Fruit fly (Drosophila melanogaster) whole organism, wandering third instar larva: Measurements from ENCODE around the gene CG32813.

ENCODE experiments used
- CrebA ChIP-seq: fragments of 200-800 bp; sonication (Bioruptor generic); optimal IDR thresholded peaks from 2 replicates; lab custom pipeline; 2016; ENCODE audit warnings: missing biosample characterization, mild to moderate bottlenecking, missing genetic modification characterization, borderline replicate concordance
- Dfd ChIP-seq: fragments of >200 bp; optimal IDR thresholded peaks from 2 replicates; lab custom pipeline; 2017; ENCODE audit warnings: missing biosample characterization, missing genetic modification characterization
- Hnf4 ChIP-seq: fragments of 200-800 bp; sonication (Bioruptor generic); optimal IDR thresholded peaks from 2 replicates; lab custom pipeline; 2016; ENCODE audit warnings: missing biosample characterization, mild to moderate bottlenecking, missing genetic modification characterization
- br ChIP-seq: fragments of 200-800 bp; sonication (Bioruptor generic); optimal IDR thresholded peaks from 2 replicates; lab custom pipeline; 2016; ENCODE audit warnings: missing biosample characterization, missing genetic modification characterization
- dl ChIP-seq, 2 experiments: fragments of 175-275, 200-275 bp in 1 of 2; fragments of 200-275 bp in 1 of 2; sonication (Bioruptor generic); optimal IDR thresholded peaks; lab custom pipeline; 2018; ENCODE audit warnings: mild to moderate bottlenecking in 2 of 2, missing biosample characterization in 2 of 2, missing genetic modification characterization in 2 of 2, moderate library complexity in 2 of 2; ENCODE audit not compliant: partially characterized antibody in 2 of 2, insufficient read depth in 1 of 2
- h ChIP-seq: fragments of 200-800 bp; sonication (Bioruptor generic); optimal IDR thresholded peaks from 3 replicates; lab custom pipeline; 2016; ENCODE audit warnings: missing biosample characterization, mild to moderate bottlenecking, missing genetic modification characterization
- pan ChIP-seq: fragments of >200 bp; optimal IDR thresholded peaks from 2 replicates; lab custom pipeline; 2017
- psq ChIP-seq: fragments of 200-800 bp; sonication (Bioruptor generic); optimal IDR thresholded peaks from 3 replicates; lab custom pipeline; 2017; ENCODE audit warnings: missing biosample characterization, mild to moderate bottlenecking, missing genetic modification characterization, moderate library complexity
- usp ChIP-seq: fragments of >200 bp; optimal IDR thresholded peaks from 2 replicates; lab custom pipeline; 2017; ENCODE audit warnings: missing biosample characterization, missing genetic modification characterization
- woc ChIP-seq: sonication (Bioruptor generic); optimal IDR thresholded peaks from 2 replicates; lab custom pipeline; 2016; ENCODE audit warnings: missing biosample characterization, mild to moderate bottlenecking, missing genetic modification characterization

DNA sequence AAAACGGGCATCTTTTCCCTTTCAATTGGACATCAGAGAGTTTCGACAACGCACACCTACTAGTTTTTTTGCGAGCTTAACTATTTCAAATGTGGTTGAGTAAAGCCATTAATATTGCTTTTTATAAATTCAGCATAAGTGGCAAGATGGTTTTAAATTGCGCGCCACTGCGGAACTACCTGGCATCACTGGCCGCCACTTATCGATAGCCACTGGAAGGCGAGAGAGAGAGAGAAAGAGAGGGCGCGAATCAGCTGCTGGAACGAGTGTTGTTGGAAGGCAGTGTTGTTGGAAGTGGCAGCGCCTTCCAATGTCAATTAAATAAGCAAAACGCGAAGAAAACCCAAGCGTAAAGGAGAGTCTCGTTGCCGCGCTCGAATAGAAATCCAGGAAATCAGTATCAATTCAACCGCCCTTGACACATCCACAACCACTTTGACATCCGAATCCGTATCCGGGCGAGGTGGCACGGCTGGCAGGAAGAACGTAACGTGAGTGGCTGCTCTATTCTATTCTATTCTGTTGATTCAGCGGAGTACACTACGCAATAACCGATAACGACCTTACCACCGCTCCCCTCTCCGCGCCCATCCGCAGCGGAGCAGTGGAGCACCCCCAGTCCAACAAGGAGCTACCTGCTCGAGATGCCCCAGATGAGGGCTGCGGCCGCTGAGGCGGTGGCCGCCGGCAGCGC, 5.3 kb upstream of the CG32813 start, which contains the start of gene AMPKalpha:
- TF ChIP-seq Dfd (GFP tag; lab: Kevin White, UChicago) = no peak
- TF ChIP-seq pan (lab: Kevin White, UChicago) = no peak
- no peak for TF ChIP-seq br (GFP tag; lab: Kevin White, UChicago)
- no peak for TF ChIP-seq h
- no peak for TF ChIP-seq CrebA (GFP tag; lab: Kevin White, UChicago)
- no peak for TF ChIP-seq psq (GFP tag; lab: Kevin White, UChicago)
- TF ChIP-seq dl (GFP tag; optimal IDR thresholded peaks at IDR 0.05; lab: Kevin White, UChicago; ENCODE audit: insufficient read depth in 1 of 2, partially characterized antibody in 2 of 2) = no peak
- TF ChIP-seq usp (GFP tag; lab: Kevin White, UChicago) = no peak
- TF ChIP-seq woc (GFP tag; lab: Kevin White, UChicago) = no peak
- TF ChIP-seq Hnf4 (GFP tag; lab: Kevin White, UChicago) = no peak
